Comparison of ENCODE assay signal across 4 worm cellular contexts in genomic region chrIV:6097040-6097928, ce11.
TF ChIP-seq lines count a peak whose summit lies in the region.

No protein-coding gene starts in this region.

TF ChIP-seq in whole organism, L2 larva, 48 proteins besides CTCF, POLR2A, EP300 and RAD21 (continued from another document):
- TF ChIP-seq snpc-4 (tag; optimal IDR thresholded peaks at IDR 0.05; lab: Kevin White, UChicago) (peak; percentile 68), nhr-129 (tag; optimal IDR thresholded peaks at IDR 0.05; lab: Kevin White, UChicago) (peak; percentile 92), ztf-11 (tag; optimal IDR thresholded peaks at IDR 0.05; lab: Kevin White, UChicago) (no peak), blmp-1 (tag; optimal IDR thresholded peaks at IDR 0.05; lab: Kevin White, UChicago; ENCODE audit: insufficient read depth) (peak; percentile 95), F13H6.1 (tag; optimal IDR thresholded peaks at IDR 0.05; lab: Kevin White, UChicago) (peak; percentile 95), C34F6.9 (tag; optimal IDR thresholded peaks at IDR 0.05; lab: Kevin White, UChicago) (peak; percentile 73), ceh-82 (tag; optimal IDR thresholded peaks at IDR 0.05; lab: Kevin White, UChicago) (no peak), Y55F3AM.14 (GFP tag; optimal IDR thresholded peaks at IDR 0.05; lab: Kevin White, UChicago) (peak; percentile 84), lin-13 (GFP tag; optimal IDR thresholded peaks at IDR 0.05; lab: Kevin White, UChicago) (peak; percentile 74), lin-11 (tag; optimal IDR thresholded peaks at IDR 0.05; lab: Kevin White, UChicago) (peak; percentile 28), ztf-1 (GFP tag; conservative IDR thresholded peaks at IDR 0.05; lab: Robert Waterston, UW) (no peak), elt-3 (tag; optimal IDR thresholded peaks at IDR 0.05; lab: Kevin White, UChicago) (no peak), nhr-10 (tag; optimal IDR thresholded peaks at IDR 0.05; lab: Kevin White, UChicago) (no peak), sma-3 (GFP tag; optimal IDR thresholded peaks at IDR 0.05; lab: Kevin White, UChicago) (peak; percentile 78), peb-1 (tag; optimal IDR thresholded peaks at IDR 0.05; lab: Kevin White, UChicago) (no peak), nhr-77 (tag; optimal IDR thresholded peaks at IDR 0.05; lab: Kevin White, UChicago) (no peak), nhr-25 (tag; optimal IDR thresholded peaks at IDR 0.05; lab: Kevin White, UChicago) (peak; percentile 95)

TF ChIP-seq in whole organism, L4 larva, 104 proteins besides CTCF, POLR2A, EP300 and RAD21 (continued from another document and continues in another):
- TF ChIP-seq egl-27 (tag; optimal IDR thresholded peaks at IDR 0.05; lab: Kevin White, UChicago) (no peak), ces-1 (GFP tag; optimal IDR thresholded peaks at IDR 0.05; lab: Kevin White, UChicago) (no peak), zfp-3 (GFP tag; conservative IDR thresholded peaks at IDR 0.05; lab: Robert Waterston, UW) (no peak), unc-130 (GFP tag; optimal IDR thresholded peaks at IDR 0.05; lab: Kevin White, UChicago) (no peak), ceh-20 (GFP tag; IDR thresholded peaks at IDR 0.05; lab: Robert Waterston, UW) (peak; percentile 71; the same call in 1 of the 2 replicates), aha-1 (tag; lab: Kevin White, UChicago) (peak; percentile 93), snpc-1.2 (GFP tag; IDR thresholded peaks at IDR 0.05; lab: Robert Waterston, UW) (no peak), ceh-44 (GFP tag; IDR thresholded peaks at IDR 0.05; lab: Robert Waterston, UW) (no peak), set-16 (GFP tag; IDR thresholded peaks at IDR 0.05; lab: Robert Waterston, UW) (peak; percentile 61), nhr-111 (GFP tag; optimal IDR thresholded peaks at IDR 0.05; lab: Kevin White, UChicago) (no peak), daf-19 (GFP tag; conservative IDR thresholded peaks at IDR 0.05; lab: Robert Waterston, UW) (no peak), zag-1 (tag; optimal IDR thresholded peaks at IDR 0.05; lab: Kevin White, UChicago) (no peak), daf-12 (tag; optimal IDR thresholded peaks at IDR 0.05; lab: Kevin White, UChicago) (no peak), madf-9 (GFP tag; conservative IDR thresholded peaks at IDR 0.05; lab: Robert Waterston, UW) (no peak), php-3 (GFP tag; IDR thresholded peaks at IDR 0.05; lab: Robert Waterston, UW) (no peak), R02D3.7 (tag; optimal IDR thresholded peaks at IDR 0.05; lab: Kevin White, UChicago) (no peak), ceh-62 (tag; optimal IDR thresholded peaks at IDR 0.05; lab: Kevin White, UChicago) (no peak), D1046.2 (GFP tag; IDR thresholded peaks at IDR 0.05; lab: Robert Waterston, UW) (no peak), lin-38 (GFP tag; IDR thresholded peaks at IDR 0.05; lab: Robert Waterston, UW) (peak; percentile 26; the same call in 1 of the 2 replicates), jun-1 (tag; optimal IDR thresholded peaks at IDR 0.05; lab: Kevin White, UChicago) (peak; percentile 35), lir-3 (tag; optimal IDR thresholded peaks at IDR 0.05; lab: Kevin White, UChicago) (peak; percentile 19), mxl-3 (GFP tag; optimal IDR thresholded peaks at IDR 0.05; lab: Kevin White, UChicago) (peak; percentile 95), tag-97 (GFP tag; IDR thresholded peaks at IDR 0.05; lab: Robert Waterston, UW) (0 out of 2 replicates have a peak, but pooled peaks have one; percentile 12), dmd-6 (GFP tag; IDR thresholded peaks at IDR 0.05; lab: Robert Waterston, UW) (peak; percentile 93), lin-29 (GFP tag; IDR thresholded peaks at IDR 0.05; lab: Robert Waterston, UW) (0 out of 2 replicates have a peak, but pooled peaks have one; percentile 24), ceh-28 (tag; optimal IDR thresholded peaks at IDR 0.05; lab: Kevin White, UChicago) (no peak), lin-15B (tag; optimal IDR thresholded peaks at IDR 0.05; lab: Kevin White, UChicago) (no peak), nhr-25 (tag; optimal IDR thresholded peaks at IDR 0.05; lab: Kevin White, UChicago; ENCODE audit: borderline replicate concordance, insufficient read depth) (peak; percentile 65), mdl-1 (tag; optimal IDR thresholded peaks at IDR 0.05; lab: Kevin White, UChicago) (peak; percentile 81 to 87), nhr-10 (tag; optimal IDR thresholded peaks at IDR 0.05; lab: Kevin White, UChicago) (peak; percentile 56), T20F7.1 (GFP tag; optimal IDR thresholded peaks at IDR 0.05; lab: Kevin White, UChicago) (peak; percentile 55), cey-2 (tag; optimal IDR thresholded peaks at IDR 0.05; lab: Kevin White, UChicago; ENCODE audit: borderline replicate concordance, insufficient read depth) (no peak), Y5F2A.4 (GFP tag; optimal IDR thresholded peaks at IDR 0.05; lab: Kevin White, UChicago) (no peak), nhr-77 (tag; optimal IDR thresholded peaks at IDR 0.05; lab: Kevin White, UChicago) (peak; percentile 41), egl-43 (GFP tag; IDR thresholded peaks at IDR 0.05; lab: Robert Waterston, UW) (peak; percentile 26; the same call in 1 of the 2 replicates), unc-39 (tag; optimal IDR thresholded peaks at IDR 0.05; lab: Kevin White, UChicago) (no peak), mes-2 (tag; optimal IDR thresholded peaks at IDR 0.05; lab: Kevin White, UChicago; ENCODE audit: poor library complexity, severe bottlenecking) (peak; percentile 68), sdz-12 (GFP tag; optimal IDR thresholded peaks at IDR 0.05; lab: Kevin White, UChicago) (peak; percentile 20)

TF ChIP-seq in whole organism, late embryonic, 69 proteins besides CTCF, POLR2A, EP300 and RAD21 (continued from another document):
- peak; percentile 1 for TF ChIP-seq dmd-4 (tag; optimal IDR thresholded peaks at IDR 0.05; lab: Kevin White, UChicago; ENCODE audit: borderline replicate concordance)
- TF ChIP-seq ceh-19 (GFP tag; optimal IDR thresholded peaks at IDR 0.05; lab: Kevin White, UChicago), result peak; percentile 55
- TF ChIP-seq ceh-14 (tag; optimal IDR thresholded peaks at IDR 0.05; lab: Kevin White, UChicago), result peak; percentile 49
- TF ChIP-seq unc-42 (tag; optimal IDR thresholded peaks at IDR 0.05; lab: Kevin White, UChicago), result peak; percentile 41
- peak; percentile 80 for TF ChIP-seq ceh-18 (tag; optimal IDR thresholded peaks at IDR 0.05; lab: Kevin White, UChicago)
- no peak for TF ChIP-seq odd-2 (tag; optimal IDR thresholded peaks at IDR 0.05; lab: Kevin White, UChicago)
- no peak for TF ChIP-seq C38D4.7 (GFP tag; optimal IDR thresholded peaks at IDR 0.05; lab: Kevin White, UChicago)
- TF ChIP-seq pha-4 (tag; optimal IDR thresholded peaks at IDR 0.05; lab: Kevin White, UChicago), result no peak
- TF ChIP-seq fkh-6 (tag; optimal IDR thresholded peaks at IDR 0.05; lab: Kevin White, UChicago), result no peak
- peak; percentile 59 for TF ChIP-seq syd-9 (tag; optimal IDR thresholded peaks at IDR 0.05; lab: Kevin White, UChicago)

TF ChIP-seq in whole organism, mixed stage, embryonic, 35 proteins besides CTCF, POLR2A, EP300 and RAD21 (continued from another document):
- TF ChIP-seq ceh-83 (GFP tag; optimal IDR thresholded peaks at IDR 0.05; lab: Kevin White, UChicago) (no peak), pha-4 (tag; optimal IDR thresholded peaks at IDR 0.05; lab: Kevin White, UChicago) (no peak), cnd-1 (tag; optimal IDR thresholded peaks at IDR 0.05; lab: Kevin White, UChicago) (peak; percentile 40), mab-5 (tag; optimal IDR thresholded peaks at IDR 0.05; lab: Kevin White, UChicago) (no peak), flh-1 (GFP tag; optimal IDR thresholded peaks at IDR 0.05; lab: Kevin White, UChicago) (no peak)
